Fruit fly (Drosophila melanogaster): ENCODE data around the gene Rpt2.

dm6 chr3R:23941643-23942424, 10.5 kb upstream of the Rpt2 start:
- TF ChIP-seq insv (optimal IDR thresholded peaks at IDR 0.05) (no peak), psq (optimal IDR thresholded peaks at IDR 0.05) (no peak), h (optimal IDR thresholded peaks at IDR 0.05) (no peak)
